Worm (Caenorhabditis elegans): Measurements from ENCODE around the gene F09B9.5.

Gene F09B9.5

DNA sequence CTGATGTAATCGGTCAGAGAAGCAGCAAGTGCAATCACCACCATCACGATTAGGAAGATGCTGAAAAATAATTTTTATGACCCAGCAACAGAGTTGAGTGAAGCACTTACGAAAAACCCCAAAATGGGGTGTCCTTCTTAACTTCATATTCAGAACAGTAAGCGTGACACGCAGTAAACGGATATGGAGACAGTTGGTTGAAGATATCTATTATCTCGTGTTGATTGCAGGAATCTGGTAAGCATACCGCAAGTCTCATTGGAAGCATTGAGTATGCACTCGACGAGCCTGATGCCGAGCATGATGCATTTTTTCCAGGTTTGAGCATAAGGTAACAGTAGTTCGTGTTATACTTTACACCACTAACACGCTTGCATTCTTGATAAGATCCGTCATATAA is 13.4 kb upstream of the F09B9.5 start:
- TF ChIP-seq unc-62 (GFP tag; optimal IDR thresholded peaks at IDR 0.05 in 1 of 2) (peak in 1 of 2 experiments; percentile 45), unc-62 (tag; optimal IDR thresholded peaks at IDR 0.05) (no peak), tag-97 (GFP tag; IDR thresholded peaks at IDR 0.05) (0 out of 2 replicates have a peak, but pooled peaks have one; percentile 55), lin-38 (GFP tag; IDR thresholded peaks at IDR 0.05) (no peak), zfp-3 (GFP tag; conservative IDR thresholded peaks at IDR 0.05) (0 out of 2 replicates have a peak, but pooled peaks have one; percentile 49), aha-1 (tag) (peak; percentile 91), hif-1 (tag; optimal IDR thresholded peaks at IDR 0.05) (no peak)

DNA sequence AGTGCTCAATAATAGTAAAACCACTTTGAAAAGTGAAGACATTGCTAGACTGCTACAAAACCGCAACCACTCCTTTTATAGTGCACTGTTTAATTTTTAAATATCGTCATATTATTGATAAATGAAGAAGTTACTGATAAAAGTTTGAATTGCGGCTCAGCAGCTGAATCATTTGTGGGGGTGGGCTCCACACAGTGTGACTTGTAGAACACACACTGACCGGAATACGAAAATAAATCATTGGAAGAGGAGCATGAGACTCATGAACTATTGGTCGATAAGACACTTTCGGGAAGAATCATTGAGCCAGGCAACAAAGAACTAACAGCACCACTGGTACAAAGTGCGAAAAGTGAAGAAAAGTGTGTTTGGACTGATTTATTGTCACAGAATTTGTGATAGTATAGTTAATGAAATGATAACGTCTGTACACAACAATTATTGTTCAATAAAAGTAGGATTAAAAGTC is 12.6 kb upstream of the F09B9.5 start, which contains the start of gene oac-14:
TSS of gene oac-14 (minus strand) at position 51 of the 469 bp plus-strand sequence.
- TF ChIP-seq jun-1 (tag; optimal IDR thresholded peaks at IDR 0.05) (peak; percentile 55), lsy-2 (tag; optimal IDR thresholded peaks at IDR 0.05) (peak in 1 of 2 experiments; percentile 38), ztf-11 (tag; optimal IDR thresholded peaks at IDR 0.05) (no peak), nhr-28 (tag; optimal IDR thresholded peaks at IDR 0.05) (peak; percentile 98), lin-39 (tag; optimal IDR thresholded peaks at IDR 0.05) (no peak), saeg-2 (GFP tag; IDR thresholded peaks at IDR 0.05) (peak; percentile 17; the same call in 1 of the 2 replicates), hlh-11 (tag; optimal IDR thresholded peaks at IDR 0.05) (peak; percentile 95), nhr-42 (GFP tag; IDR thresholded peaks at IDR 0.05) (no peak), dmd-6 (GFP tag; IDR thresholded peaks at IDR 0.05) (peak; percentile 95), mep-1 (tag; optimal IDR thresholded peaks at IDR 0.05) (peak; percentile 34), nhr-48 (tag; optimal IDR thresholded peaks at IDR 0.05) (peak; percentile 88), T20F7.1 (GFP tag; optimal IDR thresholded peaks at IDR 0.05) (peak; percentile 51), zip-2 (tag; optimal IDR thresholded peaks at IDR 0.05) (peak; percentile 38), daf-12 (tag; optimal IDR thresholded peaks at IDR 0.05) (no peak), egl-27 (tag; optimal IDR thresholded peaks at IDR 0.05) (no peak), Y75B8A.6 (GFP tag; IDR thresholded peaks at IDR 0.05) (no peak), ceh-44 (GFP tag; IDR thresholded peaks at IDR 0.05) (no peak), nhr-6 (tag; optimal IDR thresholded peaks at IDR 0.05) (no peak), vab-7 (GFP tag; IDR thresholded peaks at IDR 0.05) (no peak), nhr-10 (tag; optimal IDR thresholded peaks at IDR 0.05) (peak; percentile 74), hmg-1.1 (GFP tag; IDR thresholded peaks at IDR 0.05) (0 out of 2 replicates have a peak, but pooled peaks have one; percentile 16), zag-1 (tag; optimal IDR thresholded peaks at IDR 0.05) (no peak), daf-19 (GFP tag; conservative IDR thresholded peaks at IDR 0.05) (no peak), ceh-28 (tag; optimal IDR thresholded peaks at IDR 0.05) (no peak), ceh-20 (GFP tag; IDR thresholded peaks at IDR 0.05) (peak; percentile 82), lin-1 (GFP tag; IDR thresholded peaks at IDR 0.05) (peak; percentile 70), mdt-29 (GFP tag; IDR thresholded peaks at IDR 0.05) (peak; percentile 83), mes-2 (tag; optimal IDR thresholded peaks at IDR 0.05; ENCODE audit: poor library complexity, severe bottlenecking) (peak; percentile 54), daf-16 (GFP tag; optimal IDR thresholded peaks at IDR 0.05) (peak in 1 of 2 experiments; percentile 81), daf-16 (tag; optimal IDR thresholded peaks at IDR 0.05) (peak; percentile 95), gei-8 (GFP tag; optimal IDR thresholded peaks at IDR 0.05) (no peak), fkh-10 (GFP tag; optimal IDR thresholded peaks at IDR 0.05) (no peak), dpl-1 (GFP tag; optimal IDR thresholded peaks at IDR 0.05) (no peak), tra-1 (GFP tag; IDR thresholded peaks at IDR 0.05) (peak; percentile 81), pqm-1 (tag; optimal IDR thresholded peaks at IDR 0.05) (peak; percentile 81), nhr-102 (tag; optimal IDR thresholded peaks at IDR 0.05) (peak; percentile 85), pha-4 (GFP tag; IDR thresholded peaks at IDR 0.05) (peak; percentile 37; the same call in 1 of the 2 replicates), pha-4 (tag; optimal IDR thresholded peaks at IDR 0.05) (no peak), nhr-77 (tag; optimal IDR thresholded peaks at IDR 0.05) (peak; percentile 87), dve-1 (tag; optimal IDR thresholded peaks at IDR 0.05; ENCODE audit: insufficient read depth) (peak; percentile 96), F26F4.8 (GFP tag; conservative IDR thresholded peaks at IDR 0.05) (no peak), Y5F2A.4 (GFP tag; optimal IDR thresholded peaks at IDR 0.05) (no peak), spr-1 (tag; optimal IDR thresholded peaks at IDR 0.05) (peak; percentile 21), hif-1 (tag; optimal IDR thresholded peaks at IDR 0.05) (peak in 1 of 2 experiments; percentile 37), snpc-4 (tag; optimal IDR thresholded peaks at IDR 0.05) (no peak)

All from whole organism, L4 larva.